Worm (Caenorhabditis elegans): ENCODE measurements around the gene pfd-1.

DNA sequence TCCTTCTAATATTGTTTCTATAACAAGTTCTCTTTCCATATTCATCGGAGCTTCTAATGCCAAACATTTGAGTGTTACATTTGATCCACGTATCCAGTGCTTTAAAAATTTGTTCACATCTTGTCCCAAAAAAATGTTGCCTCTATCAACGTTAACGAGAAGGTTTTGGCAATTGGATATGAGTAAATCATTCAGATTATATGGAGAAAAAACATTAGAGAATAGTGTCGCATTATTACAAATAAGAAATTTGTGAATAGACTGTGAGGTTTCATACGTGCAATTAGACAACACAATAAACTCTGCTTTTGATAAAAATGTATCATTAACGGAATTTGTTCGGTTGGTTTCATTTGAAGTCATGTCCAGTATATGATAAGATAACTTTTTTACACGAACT is 10.0 kb downstream of the pfd-1 start, which contains the start of gene mboa-4:
- TF ChIP-seq elt-1 (tag; optimal IDR thresholded peaks at IDR 0.05): no peak
- TF ChIP-seq nhr-28 (tag; optimal IDR thresholded peaks at IDR 0.05): no peak
- no peak for TF ChIP-seq ceh-16 (tag; optimal IDR thresholded peaks at IDR 0.05)
- no peak for TF ChIP-seq pqm-1 (tag; optimal IDR thresholded peaks at IDR 0.05)
- TF ChIP-seq daf-12 (tag; optimal IDR thresholded peaks at IDR 0.05): no peak
- TF ChIP-seq lsy-12 (tag; optimal IDR thresholded peaks at IDR 0.05): no peak
- no peak for TF ChIP-seq snpc-4 (tag; optimal IDR thresholded peaks at IDR 0.05)
- no peak for TF ChIP-seq aly-2 (tag; optimal IDR thresholded peaks at IDR 0.05)
- no peak for TF ChIP-seq tbx-2 (tag; optimal IDR thresholded peaks at IDR 0.05)
- no peak for TF ChIP-seq nhr-237 (tag; optimal IDR thresholded peaks at IDR 0.05)

Measured in whole organism, L3 larva.